Fruit fly (Drosophila melanogaster): ENCODE data around the gene C15.

The C15 gene

DNA sequence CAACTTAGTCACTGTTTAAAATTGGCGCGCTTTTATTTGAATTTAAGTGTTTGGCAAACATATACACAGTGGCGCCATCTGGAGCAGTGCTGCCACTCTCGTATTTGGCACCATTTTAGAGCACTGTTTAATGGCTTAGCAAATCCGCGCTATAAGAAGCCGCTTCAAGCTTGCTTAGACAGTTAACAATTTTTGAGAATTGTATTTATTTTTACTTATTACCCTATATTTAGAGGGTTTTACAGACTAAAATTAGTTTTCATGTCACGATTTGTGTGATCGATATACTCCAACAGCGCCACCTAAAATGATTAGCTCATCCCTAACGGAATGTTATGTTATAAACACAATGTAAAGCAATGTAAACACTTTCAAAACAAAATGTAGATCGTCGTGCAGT is 17.8 kb upstream of the C15 start, which contains the start of gene Fancm (continued):
- peak; percentile 58; the same call in 2 of the 3 replicates for TF ChIP-seq Doc3 (GFP tag; IDR thresholded peaks at IDR 0.05; ENCODE audit: partially characterized antibody)
- TF ChIP-seq Bdp1 (GFP tag; optimal IDR thresholded peaks at IDR 0.05): peak; percentile 58
- TF ChIP-seq MBD-R2 (GFP tag; IDR thresholded peaks at IDR 0.05): peak; percentile 71
- TF ChIP-seq fd96Cb (tag; optimal IDR thresholded peaks at IDR 0.05): peak; percentile 40
- peak; percentile 27; the same call in 1 of the 2 replicates for TF ChIP-seq vvl (GFP tag; IDR thresholded peaks at IDR 0.05)
- TF ChIP-seq Pdp1 (GFP tag; optimal IDR thresholded peaks at IDR 0.05): peak; percentile 68 to 69
- TF ChIP-seq Atf-2 (GFP tag; optimal IDR thresholded peaks at IDR 0.05): peak; percentile 62
- TF ChIP-seq ara (GFP tag; IDR thresholded peaks at IDR 0.05): no peak; the same call in 1 of the 2 replicates
- no peak for TF ChIP-seq ci (GFP tag; IDR thresholded peaks at IDR 0.05)
- TF ChIP-seq Opbp (GFP tag; IDR thresholded peaks at IDR 0.05; ENCODE audit: partially characterized antibody): peak; percentile 69
- peak; percentile 80 for TF ChIP-seq HLH54F (GFP tag; optimal IDR thresholded peaks at IDR 0.05)
- peak; percentile 49; the same call in 1 of the 2 replicates for TF ChIP-seq Xrp1 (GFP tag; IDR thresholded peaks at IDR 0.05)
- TF ChIP-seq CG11723 (GFP tag; optimal IDR thresholded peaks at IDR 0.05): peak; percentile 23
- no peak for TF ChIP-seq abd-A (tag; optimal IDR thresholded peaks at IDR 0.05)
- TF ChIP-seq CG7786 (GFP tag; optimal IDR thresholded peaks at IDR 0.05): peak; percentile 79
- TF ChIP-seq vnd (GFP tag; IDR thresholded peaks at IDR 0.05; ENCODE audit: partially characterized antibody): peak; percentile 49; the same call in 1 of the 3 replicates
- peak; percentile 98 for TF ChIP-seq E2f2 (GFP tag; IDR thresholded peaks at IDR 0.05)
- TF ChIP-seq CG12744 (GFP tag; optimal IDR thresholded peaks at IDR 0.05): peak; percentile 59
- peak; percentile 74 for TF ChIP-seq CG17361 (GFP tag; IDR thresholded peaks at IDR 0.05)
- peak; percentile 89 for TF ChIP-seq CG2120 (GFP tag; optimal IDR thresholded peaks at IDR 0.05)
- TF ChIP-seq CG18262 (tag; optimal IDR thresholded peaks at IDR 0.05): peak; percentile 49
- peak; percentile 83 for TF ChIP-seq nmo (GFP tag; optimal IDR thresholded peaks at IDR 0.05)
- peak; percentile 60 for TF ChIP-seq CG16815 (GFP tag; optimal IDR thresholded peaks at IDR 0.05)
- TF ChIP-seq CG8924 (tag; optimal IDR thresholded peaks at IDR 0.05): peak; percentile 28
- TF ChIP-seq CG15073 (GFP tag; optimal IDR thresholded peaks at IDR 0.05): peak; percentile 33
- peak in 1 of 3 experiments; percentile 49 for TF ChIP-seq lola (GFP tag; optimal IDR thresholded peaks at IDR 0.05)
- peak; percentile 85 for TF ChIP-seq Antp (GFP tag; optimal IDR thresholded peaks at IDR 0.05)
- peak; percentile 94 for TF ChIP-seq Sry-δ (GFP tag; optimal IDR thresholded peaks at IDR 0.05)
- TF ChIP-seq CG1792 (GFP tag; optimal IDR thresholded peaks at IDR 0.05): peak; percentile 60
- peak; percentile 54 for TF ChIP-seq CG9727 (GFP tag; optimal IDR thresholded peaks at IDR 0.05)
- TF ChIP-seq sna (GFP tag; IDR thresholded peaks at IDR 0.05; ENCODE audit: partially characterized antibody): peak; percentile 53; the same call in 1 of the 2 replicates
- peak; percentile 57 for TF ChIP-seq CG7839 (tag; optimal IDR thresholded peaks at IDR 0.05)
- TF ChIP-seq CG6689 (GFP tag; IDR thresholded peaks at IDR 0.05): no peak
- peak; percentile 32 for TF ChIP-seq CG13123 (GFP tag; optimal IDR thresholded peaks at IDR 0.05)
- peak; percentile 54 for TF ChIP-seq CG10654 (GFP tag; optimal IDR thresholded peaks at IDR 0.05)
- peak; percentile 39 for TF ChIP-seq unpg (GFP tag; optimal IDR thresholded peaks at IDR 0.05)
- TF ChIP-seq Sox102F (GFP tag; optimal IDR thresholded peaks at IDR 0.05): peak; percentile 45
- peak; percentile 59 for TF ChIP-seq inv (GFP tag; IDR thresholded peaks at IDR 0.05; ENCODE audit: partially characterized antibody)
- peak; percentile 75 for TF ChIP-seq maf-S (GFP tag; optimal IDR thresholded peaks at IDR 0.05)
- TF ChIP-seq CG14050 (GFP tag; IDR thresholded peaks at IDR 0.05): no peak
- TF ChIP-seq repo (GFP tag; optimal IDR thresholded peaks at IDR 0.05): peak; percentile 64
- peak; percentile 40 for TF ChIP-seq CG13424 (tag; optimal IDR thresholded peaks at IDR 0.05)
- no peak for TF ChIP-seq Trl (optimal IDR thresholded peaks at IDR 0.05)
- peak; percentile 83 for TF ChIP-seq Trl (GFP tag; optimal IDR thresholded peaks at IDR 0.05)
- TF ChIP-seq nau (GFP tag; optimal IDR thresholded peaks at IDR 0.05): no peak
- TF ChIP-seq Elba2 (GFP tag; optimal IDR thresholded peaks at IDR 0.05): peak; percentile 84
- TF ChIP-seq CG3726 (GFP tag; IDR thresholded peaks at IDR 0.05): no peak
- peak; percentile 67 for TF ChIP-seq jumu (GFP tag; optimal IDR thresholded peaks at IDR 0.05)
- TF ChIP-seq Dip3 (GFP tag; optimal IDR thresholded peaks at IDR 0.05): peak; percentile 82
- TF ChIP-seq cg (GFP tag; optimal IDR thresholded peaks at IDR 0.05): no peak
